Worm (Caenorhabditis elegans): ENCODE measurements around the gene rpl-7A.
A peak's percentile ranks its signal among the peaks of the same experiment; 100 is the strongest.

rpl-7A gene

ce11 chrIV:4397586-4397985 is 7.2 kb upstream of the rpl-7A start:
- TF ChIP-seq B0310.2 (tag; optimal IDR thresholded peaks at IDR 0.05), result no peak
- TF ChIP-seq sea-1 (GFP tag; conservative IDR thresholded peaks at IDR 0.05), result no peak
- TF ChIP-seq ama-1 (optimal IDR thresholded peaks at IDR 0.05), result no peak
- TF ChIP-seq tbx-37 (GFP tag; conservative IDR thresholded peaks at IDR 0.05), result no peak
- no peak for TF ChIP-seq ceh-13 (GFP tag; optimal IDR thresholded peaks at IDR 0.05)
- no peak for TF ChIP-seq ceh-36 (tag; optimal IDR thresholded peaks at IDR 0.05)
- TF ChIP-seq aly-1 (tag; optimal IDR thresholded peaks at IDR 0.05), result no peak
- TF ChIP-seq flt-1 (GFP tag; IDR thresholded peaks at IDR 0.05), result no peak
- TF ChIP-seq tra-4 (tag; optimal IDR thresholded peaks at IDR 0.05), result no peak
- no peak for TF ChIP-seq F13C5.2 (tag; optimal IDR thresholded peaks at IDR 0.05)
- no peak for TF ChIP-seq hnd-1 (tag; optimal IDR thresholded peaks at IDR 0.05)
- TF ChIP-seq tbx-11 (GFP tag; IDR thresholded peaks at IDR 0.05), result no peak
- TF ChIP-seq scrt-1 (GFP tag; IDR thresholded peaks at IDR 0.05), result no peak
- no peak for TF ChIP-seq pes-1 (GFP tag; IDR thresholded peaks at IDR 0.05)
- no peak for TF ChIP-seq hmbx-1 (tag; optimal IDR thresholded peaks at IDR 0.05)

ce11 chrIV:4397111-4397510 is 6.7 kb upstream of the rpl-7A start:
- TF ChIP-seq ama-1 (optimal IDR thresholded peaks at IDR 0.05) (no peak), ceh-13 (GFP tag; optimal IDR thresholded peaks at IDR 0.05) (no peak), tbx-11 (GFP tag; IDR thresholded peaks at IDR 0.05) (no peak), tbx-37 (GFP tag; conservative IDR thresholded peaks at IDR 0.05) (no peak), ets-7 (tag; optimal IDR thresholded peaks at IDR 0.05) (no peak)

ce11 chrIV:4396052-4396821 is 5.8 kb upstream of the rpl-7A start:
- TF ChIP-seq tra-4 (tag; optimal IDR thresholded peaks at IDR 0.05) (no peak), ceh-13 (GFP tag; optimal IDR thresholded peaks at IDR 0.05) (no peak), hmbx-1 (tag; optimal IDR thresholded peaks at IDR 0.05) (no peak)

- TF ChIP-seq scrt-1 (GFP tag; IDR thresholded peaks at IDR 0.05) (no peak), flt-1 (GFP tag; IDR thresholded peaks at IDR 0.05) (no peak), tbx-11 (GFP tag; IDR thresholded peaks at IDR 0.05) (no peak), ets-7 (tag; optimal IDR thresholded peaks at IDR 0.05) (no peak), hmbx-1 (tag; optimal IDR thresholded peaks at IDR 0.05) (no peak), pes-1 (GFP tag; IDR thresholded peaks at IDR 0.05) (no peak), F13C5.2 (tag; optimal IDR thresholded peaks at IDR 0.05) (no peak), ceh-13 (GFP tag; optimal IDR thresholded peaks at IDR 0.05) (no peak), hnd-1 (tag; optimal IDR thresholded peaks at IDR 0.05) (no peak), hmg-4 (GFP tag; optimal IDR thresholded peaks at IDR 0.05) (no peak), aly-1 (tag; optimal IDR thresholded peaks at IDR 0.05) (no peak), tra-4 (tag; optimal IDR thresholded peaks at IDR 0.05) (no peak), tbx-37 (GFP tag; conservative IDR thresholded peaks at IDR 0.05) (no peak), B0310.2 (tag; optimal IDR thresholded peaks at IDR 0.05) (no peak), sea-1 (GFP tag; conservative IDR thresholded peaks at IDR 0.05) (no peak), ama-1 (optimal IDR thresholded peaks at IDR 0.05) (no peak), ceh-36 (tag; optimal IDR thresholded peaks at IDR 0.05) (no peak)
These were observed 5.2 kb upstream of the rpl-7A start for ce11 chrIV:4395555-4395954.

- TF ChIP-seq hmg-4 (GFP tag; optimal IDR thresholded peaks at IDR 0.05) (no peak), scrt-1 (GFP tag; IDR thresholded peaks at IDR 0.05) (no peak), pes-1 (GFP tag; IDR thresholded peaks at IDR 0.05) (no peak), ama-1 (optimal IDR thresholded peaks at IDR 0.05) (no peak), tra-4 (tag; optimal IDR thresholded peaks at IDR 0.05) (no peak), hmbx-1 (tag; optimal IDR thresholded peaks at IDR 0.05) (no peak), B0310.2 (tag; optimal IDR thresholded peaks at IDR 0.05) (no peak), F13C5.2 (tag; optimal IDR thresholded peaks at IDR 0.05) (no peak), ceh-13 (GFP tag; optimal IDR thresholded peaks at IDR 0.05) (no peak), ceh-36 (tag; optimal IDR thresholded peaks at IDR 0.05) (no peak), tbx-37 (GFP tag; conservative IDR thresholded peaks at IDR 0.05) (no peak), aly-1 (tag; optimal IDR thresholded peaks at IDR 0.05) (no peak), flt-1 (GFP tag; IDR thresholded peaks at IDR 0.05) (no peak), sea-1 (GFP tag; conservative IDR thresholded peaks at IDR 0.05) (no peak), hnd-1 (tag; optimal IDR thresholded peaks at IDR 0.05) (no peak), ets-7 (tag; optimal IDR thresholded peaks at IDR 0.05) (no peak), tbx-11 (GFP tag; IDR thresholded peaks at IDR 0.05) (no peak)
These were observed 3.6 kb upstream of the rpl-7A start, which contains the start of gene ell-1 for ce11 chrIV:4393942-4394460. ell-1 (plus strand) TSS chrIV:4394410.

ce11 chrIV:4393488-4393887 is 3.1 kb upstream of the rpl-7A start:
- TF ChIP-seq hmbx-1 (tag; optimal IDR thresholded peaks at IDR 0.05), result no peak
- TF ChIP-seq flt-1 (GFP tag; IDR thresholded peaks at IDR 0.05), result no peak
- TF ChIP-seq ceh-13 (GFP tag; optimal IDR thresholded peaks at IDR 0.05), result no peak
- no peak for TF ChIP-seq hnd-1 (tag; optimal IDR thresholded peaks at IDR 0.05)
- no peak for TF ChIP-seq tra-4 (tag; optimal IDR thresholded peaks at IDR 0.05)
- TF ChIP-seq sea-1 (GFP tag; conservative IDR thresholded peaks at IDR 0.05), result no peak
- no peak for TF ChIP-seq ceh-36 (tag; optimal IDR thresholded peaks at IDR 0.05)
- TF ChIP-seq ets-7 (tag; optimal IDR thresholded peaks at IDR 0.05), result no peak
- TF ChIP-seq ama-1 (optimal IDR thresholded peaks at IDR 0.05), result no peak
- TF ChIP-seq B0310.2 (tag; optimal IDR thresholded peaks at IDR 0.05), result no peak
- TF ChIP-seq pes-1 (GFP tag; IDR thresholded peaks at IDR 0.05), result no peak
- TF ChIP-seq F13C5.2 (tag; optimal IDR thresholded peaks at IDR 0.05), result no peak
- no peak for TF ChIP-seq hmg-4 (GFP tag; optimal IDR thresholded peaks at IDR 0.05)
- no peak for TF ChIP-seq tbx-11 (GFP tag; IDR thresholded peaks at IDR 0.05)
- no peak for TF ChIP-seq tbx-37 (GFP tag; conservative IDR thresholded peaks at IDR 0.05)
- no peak for TF ChIP-seq aly-1 (tag; optimal IDR thresholded peaks at IDR 0.05)
- TF ChIP-seq scrt-1 (GFP tag; IDR thresholded peaks at IDR 0.05), result no peak

ce11 chrIV:4389427-4389826 is 963 bp downstream of the rpl-7A start:
- TF ChIP-seq sea-1 (GFP tag; conservative IDR thresholded peaks at IDR 0.05), result 0 out of 2 replicates have a peak, but pooled peaks have one; percentile 9

All from whole organism, early embryonic.